Worm (Caenorhabditis elegans) whole organism, L2 larva: Measurements from ENCODE around the gene T01B4.3.

Experiments used
- C34F6.9 ChIP-seq: fragments of 150-350 bp; optimal IDR thresholded peaks from 2 replicates; lab custom pipeline; 2014; ENCODE audit warnings: missing biosample characterization, missing genetic modification characterization
- F13H6.1 ChIP-seq: sonication (generic microtip); optimal IDR thresholded peaks from 2 replicates; lab custom pipeline; 2016; ENCODE audit warnings: missing genetic modification characterization, missing compliant biosample characterization
- R02D3.7 ChIP-seq: fragments of 150-350 bp; optimal IDR thresholded peaks from 2 replicates; lab custom pipeline; 2014; ENCODE audit warnings: missing biosample characterization, missing genetic modification characterization
- Y55F3AM.14 ChIP-seq: fragments of 200-800 bp; sonication (Bioruptor generic); optimal IDR thresholded peaks from 2 replicates; lab custom pipeline; 2018; ENCODE audit warnings: mild to moderate bottlenecking, missing genetic modification characterization, missing compliant biosample characterization
- ZK546.5 ChIP-seq: sonication (generic microtip); optimal IDR thresholded peaks from 2 replicates; lab custom pipeline; 2017; ENCODE audit warnings: missing biosample characterization, missing genetic modification characterization
- alr-1 ChIP-seq: fragments of 150-350 bp; optimal IDR thresholded peaks from 2 replicates; lab custom pipeline; 2014; ENCODE audit warnings: missing biosample characterization, missing genetic modification characterization
- aly-2 ChIP-seq: fragments of 150-350 bp; optimal IDR thresholded peaks from 2 replicates; lab custom pipeline; 2014; ENCODE audit warnings: missing biosample characterization, missing genetic modification characterization
- ama-1 ChIP-seq: fragments of 150-350 bp; optimal IDR thresholded peaks from 2 replicates; lab custom pipeline; 2018; ENCODE audit warnings: inconsistent platforms
- blmp-1 ChIP-seq: sonication (generic microtip); optimal IDR thresholded peaks from 2 replicates; lab custom pipeline; 2017; ENCODE audit warnings: missing genetic modification characterization, mild to moderate bottlenecking, missing compliant biosample characterization, antibody characterized with exemption, moderate library complexity; ENCODE audit not compliant: insufficient read depth
- ceh-16 ChIP-seq: fragments of 150-350 bp; optimal IDR thresholded peaks from 2 replicates; lab custom pipeline; 2014; ENCODE audit warnings: missing biosample characterization, missing genetic modification characterization
- ceh-82 ChIP-seq: fragments of 150-350 bp; optimal IDR thresholded peaks from 2 replicates; lab custom pipeline; 2014; ENCODE audit warnings: missing biosample characterization, missing genetic modification characterization
- crh-2 ChIP-seq: sonication (generic microtip); optimal IDR thresholded peaks from 2 replicates; lab custom pipeline; 2017; ENCODE audit warnings: missing biosample characterization, missing genetic modification characterization
- egl-27 ChIP-seq: sonication (generic microtip); optimal IDR thresholded peaks from 3 replicates; lab custom pipeline; 2017; ENCODE audit warnings: missing biosample characterization, missing genetic modification reagents, missing genetic modification characterization
- elt-1 ChIP-seq: fragments of 150-350 bp; optimal IDR thresholded peaks from 2 replicates; lab custom pipeline; 2014; ENCODE audit warnings: missing biosample characterization, missing genetic modification characterization
- elt-3 ChIP-seq: sonication (generic microtip); optimal IDR thresholded peaks from 2 replicates; lab custom pipeline; 2017; ENCODE audit warnings: missing biosample characterization, missing genetic modification characterization
- fos-1 ChIP-seq: fragments of 150-350 bp; optimal IDR thresholded peaks from 2 replicates; lab custom pipeline; 2014; ENCODE audit warnings: missing biosample characterization, missing genetic modification characterization
- gmeb-1 ChIP-seq: fragments of 150-350 bp; optimal IDR thresholded peaks from 2 replicates; lab custom pipeline; 2014; ENCODE audit warnings: missing biosample characterization, missing genetic modification characterization
- lin-11 ChIP-seq: fragments of 150-350 bp; sonication (generic microtip); optimal IDR thresholded peaks from 2 replicates; lab custom pipeline; 2014; ENCODE audit warnings: missing biosample characterization, missing genetic modification characterization, inconsistent platforms, mixed read lengths
- lin-13 ChIP-seq: fragments of 150-350 bp; optimal IDR thresholded peaks from 2 replicates; lab custom pipeline; 2014; ENCODE audit warnings: missing biosample characterization, missing genetic modification reagents, missing genetic modification characterization
- lsy-2 ChIP-seq, 2 experiments: fragments of 150-350 bp in 1 of 2; sonication (generic microtip) in 1 of 2; optimal IDR thresholded peaks; 2 replicates each; lab custom pipeline; 2014 to 2017; ENCODE audit warnings: missing biosample characterization in 2 of 2, missing genetic modification characterization in 2 of 2
- mab-5 ChIP-seq: fragments of 150-350 bp; optimal IDR thresholded peaks from 2 replicates; lab custom pipeline; 2014; ENCODE audit warnings: missing biosample characterization, missing genetic modification characterization
- mdl-1 ChIP-seq, 2 experiments: fragments of 150-350 bp in 1 of 2; sonication (generic microtip) in 1 of 2; optimal IDR thresholded peaks; 2 replicates each; lab custom pipeline; 2017; ENCODE audit warnings: missing biosample characterization in 2 of 2, missing genetic modification characterization in 2 of 2
- nhr-10 ChIP-seq: sonication (generic microtip); optimal IDR thresholded peaks from 2 replicates; lab custom pipeline; 2017; ENCODE audit warnings: missing biosample characterization, missing genetic modification characterization
- nhr-11 ChIP-seq: fragments of 150-350 bp; optimal IDR thresholded peaks from 2 replicates; lab custom pipeline; 2014; ENCODE audit warnings: missing biosample characterization, missing genetic modification characterization
- nhr-129 ChIP-seq: fragments of 150-350 bp; optimal IDR thresholded peaks from 2 replicates; lab custom pipeline; 2014; ENCODE audit warnings: missing biosample characterization, missing genetic modification characterization
- nhr-21 ChIP-seq: fragments of 150-350 bp; optimal IDR thresholded peaks from 2 replicates; lab custom pipeline; 2014; ENCODE audit warnings: missing biosample characterization, missing genetic modification characterization
- nhr-23 ChIP-seq: fragments of 150-350 bp; optimal IDR thresholded peaks from 2 replicates; lab custom pipeline; 2014; ENCODE audit warnings: missing biosample characterization, missing genetic modification reagents, missing genetic modification characterization
- nhr-237 ChIP-seq: fragments of 150-350 bp; optimal IDR thresholded peaks from 2 replicates; lab custom pipeline; 2014; ENCODE audit warnings: missing biosample characterization, missing genetic modification characterization
- nhr-25 ChIP-seq: fragments of 150-350 bp; sonication (generic microtip); optimal IDR thresholded peaks from 3 replicates; lab custom pipeline; 2014; ENCODE audit warnings: missing biosample characterization, missing genetic modification characterization
- nhr-6 ChIP-seq: fragments of 150-350 bp; optimal IDR thresholded peaks from 2 replicates; lab custom pipeline; 2014; ENCODE audit warnings: missing biosample characterization, missing genetic modification characterization
- nhr-77 ChIP-seq: fragments of 150-350 bp; optimal IDR thresholded peaks from 2 replicates; lab custom pipeline; 2014; ENCODE audit warnings: missing biosample characterization, missing genetic modification characterization
- peb-1 ChIP-seq: fragments of 150-350 bp; optimal IDR thresholded peaks from 2 replicates; lab custom pipeline; 2014; ENCODE audit warnings: missing biosample characterization, missing genetic modification characterization
- sem-4 ChIP-seq: fragments of 150-350 bp; optimal IDR thresholded peaks from 2 replicates; lab custom pipeline; 2014; ENCODE audit warnings: missing biosample characterization, missing genetic modification reagents, missing genetic modification characterization
- skn-1 ChIP-seq: sonication (generic microtip); optimal IDR thresholded peaks from 2 replicates; lab custom pipeline; 2017; ENCODE audit warnings: missing biosample characterization, missing genetic modification characterization
- sma-3 ChIP-seq: sonication (generic microtip); optimal IDR thresholded peaks from 2 replicates; lab custom pipeline; 2016; ENCODE audit warnings: missing genetic modification reagents, missing genetic modification characterization, missing compliant biosample characterization
- sma-9 ChIP-seq, 2 experiments: fragments of 150-350 bp in 1 of 2; sonication (generic microtip) in 1 of 2; optimal IDR thresholded peaks; 2 replicates each; lab custom pipeline; 2014 to 2016; ENCODE audit warnings: missing genetic modification characterization in 2 of 2, mild to moderate bottlenecking in 1 of 2, missing biosample characterization in 1 of 2, missing compliant biosample characterization in 1 of 2, missing genetic modification reagents in 1 of 2, moderate library complexity in 1 of 2
- snpc-4 ChIP-seq: fragments of 150-350 bp; optimal IDR thresholded peaks from 2 replicates; lab custom pipeline; 2014; ENCODE audit warnings: missing biosample characterization, missing genetic modification characterization
- unc-39 ChIP-seq: fragments of 150-350 bp; optimal IDR thresholded peaks from 2 replicates; lab custom pipeline; 2014; ENCODE audit warnings: missing biosample characterization, missing genetic modification characterization
- unc-55 ChIP-seq: fragments of 150-350 bp; sonication (generic microtip); optimal IDR thresholded peaks from 3 replicates; lab custom pipeline; 2014; ENCODE audit warnings: missing biosample characterization, missing genetic modification reagents, missing genetic modification characterization
- unc-62 ChIP-seq: fragments of 150-350 bp; optimal IDR thresholded peaks from 2 replicates; lab custom pipeline; 2014; ENCODE audit warnings: missing biosample characterization, missing genetic modification reagents, missing genetic modification characterization
- zag-1 ChIP-seq: fragments of 150-350 bp; optimal IDR thresholded peaks from 2 replicates; lab custom pipeline; 2014; ENCODE audit warnings: missing biosample characterization, missing genetic modification characterization
- ztf-1 ChIP-seq: fragments of 200-800 bp; sonication (Bioruptor generic); conservative IDR thresholded peaks from 2 replicates; pipeline ENCODE4 v1.3.6; 2022; ENCODE audit warnings: missing genetic modification characterization, missing compliant biosample characterization
- ztf-11 ChIP-seq: sonication (generic microtip); optimal IDR thresholded peaks from 2 replicates; lab custom pipeline; 2017; ENCODE audit warnings: missing biosample characterization, missing genetic modification characterization
- ztf-4 ChIP-seq: fragments of 150-350 bp; optimal IDR thresholded peaks from 2 replicates; lab custom pipeline; 2014; ENCODE audit warnings: missing biosample characterization, missing genetic modification characterization

The T01B4.3 gene

ce11 chrX:16356341-16356740 lies 38.8 kb upstream of the T01B4.3 start:
- no peak for TF ChIP-seq ceh-82 (tag; lab: Kevin White, UChicago)
- no peak for TF ChIP-seq blmp-1
- no peak for TF ChIP-seq nhr-237 (tag; lab: Kevin White, UChicago)

- TF ChIP-seq nhr-129 (tag; lab: Kevin White, UChicago) (peak; percentile 88), lin-11 (no peak)
- TF ChIP-seq, all 48 proteins: peak for 1
Measured at ce11 chrX:16354598-16355211, 37.2 kb upstream of the T01B4.3 start, which contains the start of gene nhr-28. nhr-28 (plus strand) TSS chrX:16354976.

ce11 chrX:16352503-16352902 lies 35.0 kb upstream of the T01B4.3 start:
- peak; percentile 70 for TF ChIP-seq F13H6.1
- peak; percentile 11 for TF ChIP-seq sma-9 (GFP tag; optimal IDR thresholded peaks at IDR 0.05; lab: Kevin White, UChicago)
- TF ChIP-seq sma-9 (tag; optimal IDR thresholded peaks at IDR 0.05; lab: Kevin White, UChicago): no peak
- TF ChIP-seq nhr-21: no peak
- TF ChIP-seq egl-27 (tag; lab: Kevin White, UChicago): no peak
- no peak for TF ChIP-seq peb-1 (tag; lab: Kevin White, UChicago)
- no peak for TF ChIP-seq unc-62 (GFP tag; lab: Kevin White, UChicago)
- no peak for TF ChIP-seq ZK546.5 (tag; lab: Kevin White, UChicago)
- no peak for TF ChIP-seq ztf-4 (tag; lab: Kevin White, UChicago)
- no peak for TF ChIP-seq zag-1
- TF ChIP-seq ztf-1 (GFP tag; lab: Robert Waterston, UW): no peak
- TF ChIP-seq ceh-82 (tag; lab: Kevin White, UChicago): no peak
- TF ChIP-seq ama-1 (lab: Kevin White, UChicago): no peak
- TF ChIP-seq nhr-25: no peak
- TF ChIP-seq nhr-129 (tag; lab: Kevin White, UChicago): peak; percentile 13
- TF ChIP-seq lin-13 (GFP tag; lab: Kevin White, UChicago): no peak
- no peak for TF ChIP-seq sem-4 (tag; lab: Kevin White, UChicago)
- TF ChIP-seq alr-1 (tag; lab: Kevin White, UChicago): no peak
- TF ChIP-seq skn-1 (tag; lab: Kevin White, UChicago): no peak
- no peak for TF ChIP-seq elt-3
- TF ChIP-seq ztf-11: no peak

ce11 chrX:16349019-16349418 lies 31.5 kb upstream of the T01B4.3 start:
- TF ChIP-seq gmeb-1: peak; percentile 30
- TF ChIP-seq unc-55 (GFP tag; lab: Kevin White, UChicago): no peak
- TF ChIP-seq ceh-16 (tag; lab: Kevin White, UChicago): no peak
- TF ChIP-seq lin-13 (GFP tag; lab: Kevin White, UChicago): no peak
- TF ChIP-seq nhr-77 (tag; lab: Kevin White, UChicago): no peak
- TF ChIP-seq fos-1 (tag; lab: Kevin White, UChicago): peak; percentile 98
- TF ChIP-seq ceh-82 (tag; lab: Kevin White, UChicago): no peak
- no peak for TF ChIP-seq unc-62 (GFP tag; lab: Kevin White, UChicago)
- TF ChIP-seq sma-9 (GFP tag; optimal IDR thresholded peaks at IDR 0.05; lab: Kevin White, UChicago): peak; percentile 92
- no peak for TF ChIP-seq sma-9 (tag; optimal IDR thresholded peaks at IDR 0.05; lab: Kevin White, UChicago)
- peak; percentile 46 for TF ChIP-seq blmp-1
- no peak for TF ChIP-seq unc-39
- TF ChIP-seq snpc-4 (tag; lab: Kevin White, UChicago): no peak
- TF ChIP-seq peb-1 (tag; lab: Kevin White, UChicago): no peak
- no peak for TF ChIP-seq mab-5 (tag; lab: Kevin White, UChicago)
- TF ChIP-seq nhr-237 (tag; lab: Kevin White, UChicago): no peak
- TF ChIP-seq egl-27 (tag; lab: Kevin White, UChicago): peak; percentile 1
- TF ChIP-seq F13H6.1: peak; percentile 67
- TF ChIP-seq sma-3: peak; percentile 68
- TF ChIP-seq nhr-10: no peak
- TF ChIP-seq mdl-1 (tag; optimal IDR thresholded peaks at IDR 0.05; lab: Kevin White, UChicago): peak; percentile 12 to 14
- peak; percentile 45 for TF ChIP-seq nhr-21
- no peak for TF ChIP-seq nhr-11
- TF ChIP-seq aly-2 (tag; lab: Kevin White, UChicago): no peak
- TF ChIP-seq ztf-4 (tag; lab: Kevin White, UChicago): no peak
- TF ChIP-seq Y55F3AM.14 (GFP tag; lab: Kevin White, UChicago): no peak
- TF ChIP-seq C34F6.9: no peak
- peak; percentile 9 for TF ChIP-seq nhr-25
- no peak for TF ChIP-seq R02D3.7 (tag; lab: Kevin White, UChicago)
- TF ChIP-seq lin-11: no peak
- TF ChIP-seq elt-1 (tag; lab: Kevin White, UChicago): peak; percentile 45
- TF ChIP-seq nhr-23 (tag; lab: Kevin White, UChicago): no peak
- peak; percentile 95 for TF ChIP-seq skn-1 (tag; lab: Kevin White, UChicago)
- TF ChIP-seq ztf-1 (GFP tag; lab: Robert Waterston, UW): no peak
- no peak for TF ChIP-seq ama-1 (lab: Kevin White, UChicago)
- TF ChIP-seq nhr-6 (tag; lab: Kevin White, UChicago): no peak
- TF ChIP-seq nhr-129 (tag; lab: Kevin White, UChicago): peak; percentile 77
- TF ChIP-seq lsy-2 (tag; optimal IDR thresholded peaks at IDR 0.05; lab: Kevin White, UChicago): peak in 1 of 2 experiments; percentile 36
- peak; percentile 50 for TF ChIP-seq crh-2 (tag; lab: Kevin White, UChicago)
